Worm (Caenorhabditis elegans): Measurements from ENCODE around the gene F14H12.8.

Gene F14H12.8

ce11 chrX:4364877-4365276 is at the start of gene F14H12.8:
Gene F14H12.8 (minus strand): TSS chrX:4364977.
- TF ChIP-seq pag-3 (tag; optimal IDR thresholded peaks at IDR 0.05; ENCODE audit: borderline replicate concordance) (no peak), ceh-14 (tag; optimal IDR thresholded peaks at IDR 0.05) (no peak), ceh-2 (tag; optimal IDR thresholded peaks at IDR 0.05) (no peak), ref-2 (tag; optimal IDR thresholded peaks at IDR 0.05) (no peak), hlh-13 (GFP tag; optimal IDR thresholded peaks at IDR 0.05) (no peak), syd-9 (tag; optimal IDR thresholded peaks at IDR 0.05) (no peak), fax-1 (tag; optimal IDR thresholded peaks at IDR 0.05) (no peak), ceh-34 (tag; optimal IDR thresholded peaks at IDR 0.05) (no peak), ttx-3 (tag; optimal IDR thresholded peaks at IDR 0.05) (no peak), sox-4 (tag; optimal IDR thresholded peaks at IDR 0.05) (no peak), unc-86 (tag; optimal IDR thresholded peaks at IDR 0.05) (no peak), ceh-6 (GFP tag; optimal IDR thresholded peaks at IDR 0.05) (no peak), C08G9.2 (tag; optimal IDR thresholded peaks at IDR 0.05) (no peak), elt-4 (tag; optimal IDR thresholded peaks at IDR 0.05) (no peak), hlh-30 (tag; optimal IDR thresholded peaks at IDR 0.05; ENCODE audit: insufficient read depth) (no peak), tbx-2 (tag; optimal IDR thresholded peaks at IDR 0.05) (no peak)

ce11 chrX:4413206-4413605 is 48.4 kb upstream of the F14H12.8 start:
- TF ChIP-seq ceh-24 (tag; optimal IDR thresholded peaks at IDR 0.05) = no peak
- no peak for TF ChIP-seq nfya-1 (tag; optimal IDR thresholded peaks at IDR 0.05)
- no peak for TF ChIP-seq ceh-22 (tag; optimal IDR thresholded peaks at IDR 0.05)
- TF ChIP-seq ama-1 (optimal IDR thresholded peaks at IDR 0.05) = no peak
- TF ChIP-seq unc-55 (GFP tag; optimal IDR thresholded peaks at IDR 0.05) = no peak
- no peak for TF ChIP-seq unc-86 (tag; optimal IDR thresholded peaks at IDR 0.05)

ce11 chrX:4410280-4410911 is 45.6 kb upstream of the F14H12.8 start:
- TF ChIP-seq ceh-19 (GFP tag; optimal IDR thresholded peaks at IDR 0.05) = no peak
- TF ChIP-seq npax-4 (tag; optimal IDR thresholded peaks at IDR 0.05) = no peak
- no peak for TF ChIP-seq hlh-8 (tag; optimal IDR thresholded peaks at IDR 0.05)
- TF ChIP-seq unc-55 (GFP tag; optimal IDR thresholded peaks at IDR 0.05) = no peak
- TF ChIP-seq C38D4.7 (GFP tag; optimal IDR thresholded peaks at IDR 0.05) = no peak
- no peak for TF ChIP-seq tbx-7 (tag; optimal IDR thresholded peaks at IDR 0.05)

ce11 chrX:4409591-4410279 is 45.0 kb upstream of the F14H12.8 start:
- TF ChIP-seq mec-3 (tag; optimal IDR thresholded peaks at IDR 0.05; ENCODE audit: borderline replicate concordance) (no peak), syd-9 (tag; optimal IDR thresholded peaks at IDR 0.05) (no peak), hlh-6 (tag; optimal IDR thresholded peaks at IDR 0.05) (no peak), nfya-1 (tag; optimal IDR thresholded peaks at IDR 0.05) (no peak), nhr-232 (tag; optimal IDR thresholded peaks at IDR 0.05) (no peak), pros-1 (tag; optimal IDR thresholded peaks at IDR 0.05) (no peak), tbx-7 (tag; optimal IDR thresholded peaks at IDR 0.05) (no peak), hlh-30 (tag; optimal IDR thresholded peaks at IDR 0.05; ENCODE audit: insufficient read depth) (no peak), madf-2 (tag; optimal IDR thresholded peaks at IDR 0.05) (no peak), ets-4 (tag; optimal IDR thresholded peaks at IDR 0.05) (no peak), sdc-2 (tag; optimal IDR thresholded peaks at IDR 0.05) (no peak), unc-55 (GFP tag; optimal IDR thresholded peaks at IDR 0.05) (no peak), unc-3 (GFP tag; conservative IDR thresholded peaks at IDR 0.05) (no peak), unc-3 (tag; optimal IDR thresholded peaks at IDR 0.05) (no peak)
